Fruit fly (Drosophila melanogaster) Kc167 (cell line): ENCODE results near the gene TSG101.

Experiments used
- Myc ChIP-seq: fragments of >200 bp; optimal IDR thresholded peaks from 2 replicates; lab custom pipeline; 2017; ENCODE audit warnings: missing external identifiers
- Sin3A ChIP-seq: fragments of >200 bp; optimal IDR thresholded peaks from 2 replicates; lab custom pipeline; 2018; ENCODE audit warnings: missing external identifiers
- h ChIP-seq: fragments of >200 bp; optimal IDR thresholded peaks from 3 replicates; lab custom pipeline; 2018; ENCODE audit warnings: missing external identifiers
- insv ChIP-seq: fragments of >200 bp; optimal IDR thresholded peaks from 3 replicates; lab custom pipeline; 2018; ENCODE audit warnings: missing external identifiers
- psq ChIP-seq: fragments of >200 bp; optimal IDR thresholded peaks from 2 replicates; lab custom pipeline; 2017; ENCODE audit warnings: missing external identifiers
- ttk ChIP-seq: sonication (Bioruptor generic); optimal IDR thresholded peaks from 2 replicates; lab custom pipeline; 2017; ENCODE audit warnings: missing external identifiers

TSG101 gene

dm6 chr3L:16842087-16842567 is at the start of gene TSG101:
TSG101 (plus strand) TSS chr3L:16842294.
- TF ChIP-seq insv (lab: Kevin White, UChicago) (no peak), h (lab: Kevin White, UChicago) (no peak), Myc (no peak), Sin3A (no peak), ttk (lab: Kevin White, UChicago) (no peak), psq (lab: Kevin White, UChicago) (no peak)

dm6 chr3L:16796603-16797002 is 45.5 kb upstream of the TSG101 start:
- TF ChIP-seq insv (lab: Kevin White, UChicago): no peak
- no peak for TF ChIP-seq ttk (lab: Kevin White, UChicago)
- no peak for TF ChIP-seq psq (lab: Kevin White, UChicago)
- no peak for TF ChIP-seq Sin3A
- TF ChIP-seq Myc: no peak
- no peak for TF ChIP-seq h (lab: Kevin White, UChicago)

dm6 chr3L:16800026-16800425 is 42.1 kb upstream of the TSG101 start:
- TF ChIP-seq ttk (lab: Kevin White, UChicago) (no peak), Myc (no peak), insv (lab: Kevin White, UChicago) (no peak), psq (lab: Kevin White, UChicago) (no peak), h (lab: Kevin White, UChicago) (no peak), Sin3A (no peak)

- TF ChIP-seq ttk (lab: Kevin White, UChicago) (no peak), insv (lab: Kevin White, UChicago) (no peak), Sin3A (no peak), Myc (no peak), psq (lab: Kevin White, UChicago) (no peak), h (lab: Kevin White, UChicago) (no peak)
These were observed 40.3 kb upstream of the TSG101 start for dm6 chr3L:16801499-16802452.

- TF ChIP-seq Myc: no peak
- no peak for TF ChIP-seq Sin3A
- TF ChIP-seq psq (lab: Kevin White, UChicago): no peak
- no peak for TF ChIP-seq h (lab: Kevin White, UChicago)
- TF ChIP-seq ttk (lab: Kevin White, UChicago): no peak
- TF ChIP-seq insv (lab: Kevin White, UChicago): no peak
These were observed 38.8 kb upstream of the TSG101 start for dm6 chr3L:16803273-16803672.

- TF ChIP-seq insv (lab: Kevin White, UChicago): no peak
- no peak for TF ChIP-seq Sin3A
- no peak for TF ChIP-seq ttk (lab: Kevin White, UChicago)
- no peak for TF ChIP-seq Myc
- TF ChIP-seq h (lab: Kevin White, UChicago): no peak
- no peak for TF ChIP-seq psq (lab: Kevin White, UChicago)
These were observed 38.3 kb upstream of the TSG101 start for dm6 chr3L:16803708-16804350.

- no peak for TF ChIP-seq insv (lab: Kevin White, UChicago)
- TF ChIP-seq ttk (lab: Kevin White, UChicago): no peak
- TF ChIP-seq Myc: no peak
- TF ChIP-seq h (lab: Kevin White, UChicago): no peak
- no peak for TF ChIP-seq Sin3A
- TF ChIP-seq psq (lab: Kevin White, UChicago): no peak
These were observed 37.5 kb upstream of the TSG101 start, which contains the start of gene nudC for dm6 chr3L:16804627-16805026. nudC (plus strand) TSS chr3L:16804994.

dm6 chr3L:16805806-16806719 is 36.0 kb upstream of the TSG101 start:
- TF ChIP-seq h (lab: Kevin White, UChicago) (no peak), Sin3A (no peak), Myc (no peak), psq (lab: Kevin White, UChicago) (no peak), ttk (lab: Kevin White, UChicago) (no peak), insv (lab: Kevin White, UChicago) (no peak)

dm6 chr3L:16806823-16807325 is 35.2 kb upstream of the TSG101 start:
- TF ChIP-seq psq (lab: Kevin White, UChicago) (no peak), Sin3A (no peak), insv (lab: Kevin White, UChicago) (no peak), ttk (lab: Kevin White, UChicago) (no peak), h (lab: Kevin White, UChicago) (no peak), Myc (no peak)

dm6 chr3L:16807558-16807957 is 34.5 kb upstream of the TSG101 start, which contains the start of gene CG9674:
CG9674 (minus strand) TSS chr3L:16807731.
- TF ChIP-seq Myc (no peak), ttk (lab: Kevin White, UChicago) (no peak), insv (lab: Kevin White, UChicago) (no peak), Sin3A (no peak), psq (lab: Kevin White, UChicago) (no peak)

- TF ChIP-seq h (lab: Kevin White, UChicago) (no peak), Sin3A (no peak), psq (lab: Kevin White, UChicago) (no peak), insv (lab: Kevin White, UChicago) (no peak), Myc (no peak), ttk (lab: Kevin White, UChicago) (no peak)
These were observed 34.0 kb upstream of the TSG101 start for dm6 chr3L:16808139-16808538.
